Fruit fly (Drosophila melanogaster): Measurements from ENCODE around the gene CG9953.

DNA sequence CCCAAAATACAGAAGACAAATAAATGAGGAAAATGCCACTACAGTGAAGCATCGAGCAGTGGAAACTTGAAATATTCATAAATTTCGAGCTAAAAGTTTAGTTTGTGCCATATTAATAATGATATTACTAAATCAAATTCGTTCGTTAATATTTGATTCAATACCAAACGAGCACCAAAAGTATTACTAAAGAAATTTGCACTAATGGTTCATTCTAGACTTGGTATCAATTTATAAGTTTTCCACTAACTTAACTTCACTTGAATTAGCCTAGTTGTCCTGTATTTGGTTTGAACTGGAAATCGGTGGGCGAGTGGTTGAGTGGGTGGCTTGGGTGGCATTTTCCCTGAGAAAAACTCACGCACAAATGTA lies 25.5 kb upstream of the CG9953 start:
- TF ChIP-seq CG17806 (tag; optimal IDR thresholded peaks at IDR 0.05) (no peak), Pif1A (GFP tag; optimal IDR thresholded peaks at IDR 0.05) (no peak), Ets98B (GFP tag; IDR thresholded peaks at IDR 0.05) (no peak), gl (tag; optimal IDR thresholded peaks at IDR 0.05) (no peak), Snoo (tag; optimal IDR thresholded peaks at IDR 0.05) (no peak), EcR (GFP tag; optimal IDR thresholded peaks at IDR 0.05) (no peak), rn (GFP tag; IDR thresholded peaks at IDR 0.05) (no peak)

Measured in whole organism, pupa.